Fruit fly (Drosophila melanogaster) Kc167 (cell line): Measurements from ENCODE around the gene CG17344.

Experiments
- Myc ChIP-seq: fragments of >200 bp; optimal IDR thresholded peaks from 2 replicates; lab custom pipeline; 2017; ENCODE audit warnings: missing external identifiers
- Sin3A ChIP-seq: fragments of >200 bp; optimal IDR thresholded peaks from 2 replicates; lab custom pipeline; 2018; ENCODE audit warnings: missing external identifiers
- h ChIP-seq: fragments of >200 bp; optimal IDR thresholded peaks from 3 replicates; lab custom pipeline; 2018; ENCODE audit warnings: missing external identifiers
- insv ChIP-seq: fragments of >200 bp; optimal IDR thresholded peaks from 3 replicates; lab custom pipeline; 2018; ENCODE audit warnings: missing external identifiers
- psq ChIP-seq: fragments of >200 bp; optimal IDR thresholded peaks from 2 replicates; lab custom pipeline; 2017; ENCODE audit warnings: missing external identifiers
- ttk ChIP-seq: sonication (Bioruptor generic); optimal IDR thresholded peaks from 2 replicates; lab custom pipeline; 2017; ENCODE audit warnings: missing external identifiers

CG17344 gene

dm6 chr2L:19078928-19079327, 22.9 kb upstream of the CG17344 start, which contains the start of gene CG10700:
Gene CG10700 (minus strand): TSS chr2L:19079028.
- no peak for TF ChIP-seq h
- no peak for TF ChIP-seq Myc
- TF ChIP-seq psq (lab: Kevin White, UChicago): no peak
- no peak for TF ChIP-seq Sin3A

- no peak for TF ChIP-seq Myc
- no peak for TF ChIP-seq h
- TF ChIP-seq insv (lab: Kevin White, UChicago): no peak
- TF ChIP-seq ttk (lab: Kevin White, UChicago): no peak
- TF ChIP-seq Sin3A: no peak
- no peak for TF ChIP-seq psq (lab: Kevin White, UChicago)
These were observed 22.1 kb upstream of the CG17344 start for dm6 chr2L:19079742-19080141.

- TF ChIP-seq Sin3A (no peak), h (no peak), psq (lab: Kevin White, UChicago) (no peak), insv (lab: Kevin White, UChicago) (no peak), Myc (no peak), ttk (lab: Kevin White, UChicago) (no peak)
These were observed 18.5 kb upstream of the CG17344 start for dm6 chr2L:19083320-19083764.

- TF ChIP-seq Myc (no peak), ttk (lab: Kevin White, UChicago) (no peak), Sin3A (no peak), psq (lab: Kevin White, UChicago) (no peak)
These were observed 12.9 kb upstream of the CG17344 start for dm6 chr2L:19088895-19089294.

dm6 chr2L:19089385-19089784, 12.5 kb upstream of the CG17344 start:
- TF ChIP-seq insv (lab: Kevin White, UChicago) (no peak), Myc (no peak), psq (lab: Kevin White, UChicago) (no peak), h (no peak), Sin3A (no peak), ttk (lab: Kevin White, UChicago) (no peak)

dm6 chr2L:19093868-19094267, 8.0 kb upstream of the CG17344 start:
- TF ChIP-seq h: no peak
- TF ChIP-seq Myc: no peak
- no peak for TF ChIP-seq Sin3A
- no peak for TF ChIP-seq ttk (lab: Kevin White, UChicago)
- TF ChIP-seq psq (lab: Kevin White, UChicago): no peak
- TF ChIP-seq insv (lab: Kevin White, UChicago): no peak

dm6 chr2L:19096361-19096760, 5.5 kb upstream of the CG17344 start:
- TF ChIP-seq insv (lab: Kevin White, UChicago): no peak

dm6 chr2L:19097374-19097773, 4.5 kb upstream of the CG17344 start:
- TF ChIP-seq Myc (no peak), h (no peak), ttk (lab: Kevin White, UChicago) (no peak), insv (lab: Kevin White, UChicago) (no peak), Sin3A (no peak), psq (lab: Kevin White, UChicago) (no peak)

- TF ChIP-seq psq (lab: Kevin White, UChicago): no peak
- TF ChIP-seq ttk (lab: Kevin White, UChicago): no peak
- no peak for TF ChIP-seq Sin3A
- no peak for TF ChIP-seq Myc
- no peak for TF ChIP-seq insv (lab: Kevin White, UChicago)
- TF ChIP-seq h: no peak
These were observed 3.2 kb upstream of the CG17344 start for dm6 chr2L:19098668-19099067.

- TF ChIP-seq insv (lab: Kevin White, UChicago) (no peak), ttk (lab: Kevin White, UChicago) (no peak), Sin3A (no peak), psq (lab: Kevin White, UChicago) (no peak), Myc (no peak), h (no peak)
These were observed 1.5 kb downstream of the CG17344 start for dm6 chr2L:19103176-19103921.

- TF ChIP-seq ttk (lab: Kevin White, UChicago) (no peak), psq (lab: Kevin White, UChicago) (no peak), Sin3A (no peak), insv (lab: Kevin White, UChicago) (no peak), Myc (no peak), h (no peak)
These were observed 2.5 kb downstream of the CG17344 start for dm6 chr2L:19104383-19104782.

dm6 chr2L:19106235-19106634, 4.4 kb downstream of the CG17344 start:
- no peak for TF ChIP-seq ttk (lab: Kevin White, UChicago)
- TF ChIP-seq psq (lab: Kevin White, UChicago): no peak
- TF ChIP-seq insv (lab: Kevin White, UChicago): no peak
- TF ChIP-seq h: no peak
- TF ChIP-seq Myc: no peak
- TF ChIP-seq Sin3A: no peak

dm6 chr2L:19108377-19108876, 6.6 kb downstream of the CG17344 start, which contains the start of gene Lim3:
Gene Lim3 (minus strand): TSS chr2L:19108427.
- TF ChIP-seq psq (lab: Kevin White, UChicago) (no peak), Sin3A (no peak), insv (lab: Kevin White, UChicago) (no peak), Myc (no peak), ttk (lab: Kevin White, UChicago) (no peak), h (no peak)
